Worm (Caenorhabditis elegans) whole organism, midembryonic: Measurements from ENCODE around the gene srt-14.
"Not testable (repeated sequence)": the region's sequence is repeated elsewhere in the genome, so short reads cannot be mapped to it uniquely, and the experiment has no call there.

Source experiments
- T22C8.4 ChIP-seq: fragments of 200-800 bp; sonication (Bioruptor generic); IDR thresholded peaks from 2 replicates; pipeline ENCODE4 v1.3.6; 2022; ENCODE audit warnings: missing genetic modification characterization, missing compliant biosample characterization
- cog-1 ChIP-seq: sonication (generic microtip); optimal IDR thresholded peaks from 2 replicates; lab custom pipeline; 2016; ENCODE audit warnings: missing genetic modification characterization, missing compliant biosample characterization
- flt-1 ChIP-seq: fragments of 200-800 bp; sonication (Bioruptor generic); IDR thresholded peaks from 2 replicates; pipeline ENCODE4 v1.3.6; 2022; ENCODE audit warnings: missing genetic modification characterization, missing compliant biosample characterization
- klf-2 ChIP-seq: fragments of 200-800 bp; sonication (Bioruptor generic); conservative IDR thresholded peaks from 2 replicates; pipeline ENCODE4 v1.3.6; 2022; ENCODE audit warnings: missing genetic modification reagents, missing genetic modification characterization, missing compliant biosample characterization
- ref-1 ChIP-seq: fragments of 200-800 bp; sonication (Bioruptor generic); conservative IDR thresholded peaks from 2 replicates; pipeline ENCODE4 v1.3.6; 2022; ENCODE audit warnings: missing genetic modification reagents, missing genetic modification characterization, missing compliant biosample characterization
- tab-1 ChIP-seq: fragments of 200-800 bp; sonication (Bioruptor generic); IDR thresholded peaks from 2 replicates; pipeline ENCODE4 v1.3.6; 2022; ENCODE audit warnings: missing genetic modification characterization, missing compliant biosample characterization
- ztf-29 ChIP-seq: fragments of 200-800 bp; sonication (Bioruptor generic); IDR thresholded peaks from 2 replicates; pipeline ENCODE4 v1.3.6; 2022; ENCODE audit warnings: missing genetic modification reagents, missing genetic modification characterization, missing compliant biosample characterization

- not testable (repeated sequence) for TF ChIP-seq klf-2 (GFP tag; lab: Robert Waterston, UW); ref-1; cog-1 (tag; lab: Kevin White, UChicago); T22C8.4; tab-1; ztf-29 (GFP tag; lab: Robert Waterston, UW); flt-1 (GFP tag; lab: Robert Waterston, UW)
Observed at ce11 chrV:4215856-4216255, 40.5 kb downstream of the srt-14 start, which contains the start of gene H43I07.4.
